Worm (Caenorhabditis elegans): ENCODE data around the gene gcy-32.

DNA sequence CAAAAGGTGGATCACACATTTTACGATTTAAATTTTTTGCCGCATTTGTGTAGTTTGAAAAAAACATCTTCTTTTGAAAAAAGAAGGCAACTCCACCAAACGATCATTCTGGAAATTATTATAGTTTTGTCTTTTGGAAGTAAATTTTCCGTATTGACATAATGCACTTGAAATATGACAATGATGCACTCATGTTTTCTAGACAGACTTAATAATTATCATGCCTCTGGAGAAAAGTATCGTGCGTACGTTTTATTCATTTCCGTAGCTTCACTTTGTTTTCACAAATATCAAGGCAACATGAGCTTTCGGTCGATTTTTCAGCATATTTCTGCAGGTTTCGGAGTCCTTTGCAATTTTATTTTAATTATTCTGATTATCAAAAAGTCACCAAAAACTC lies 3.1 kb upstream of the gcy-32 start, which contains the start of gene str-250:
- TF ChIP-seq dao-5 (tag; optimal IDR thresholded peaks at IDR 0.05): no peak
- no peak for TF ChIP-seq him-1 (tag; optimal IDR thresholded peaks at IDR 0.05)

All from whole organism, L4/young adult.